Fruit fly (Drosophila melanogaster) whole organism, pupa: ENCODE measurements around the gene CG5122.

Source experiments
- CG10348 ChIP-seq: fragments of 200-800 bp; sonication (Bioruptor generic); IDR thresholded peaks from 2 replicates; pipeline ENCODE4 v1.3.6; 2022; ENCODE audit warnings: missing biosample characterization, missing genetic modification characterization
- CG12605 ChIP-seq: fragments of 200-800 bp; sonication (Bioruptor generic); IDR thresholded peaks from 2 replicates; pipeline ENCODE4 v1.3.6; 2022; ENCODE audit warnings: missing biosample characterization, missing genetic modification characterization
- CG13204 ChIP-seq: fragments of 200-800 bp; sonication (Bioruptor generic); optimal IDR thresholded peaks from 2 replicates; lab custom pipeline; 2018; ENCODE audit warnings: missing biosample characterization, mild to moderate bottlenecking, missing genetic modification characterization, moderate library complexity
- CG14655 ChIP-seq: fragments of 200-800 bp; sonication (Bioruptor generic); optimal IDR thresholded peaks from 3 replicates; lab custom pipeline; 2017; ENCODE audit warnings: mild to moderate bottlenecking, missing biosample characterization, missing genetic modification reagents, missing genetic modification characterization
- CG15710 ChIP-seq: fragments of 200-800 bp; sonication (Bioruptor generic); optimal IDR thresholded peaks from 2 replicates; lab custom pipeline; 2018; ENCODE audit warnings: missing biosample characterization, mild to moderate bottlenecking, missing genetic modification characterization, moderate library complexity
- CG17806 ChIP-seq: fragments of 200-800 bp; sonication (Bioruptor generic); optimal IDR thresholded peaks from 2 replicates; lab custom pipeline; 2018; ENCODE audit warnings: missing biosample characterization, mild to moderate bottlenecking, missing genetic modification characterization, moderate library complexity
- CG32121 ChIP-seq: fragments of 200-800 bp; sonication (Bioruptor generic); IDR thresholded peaks from 2 replicates; pipeline ENCODE4 v1.3.6; 2022; ENCODE audit warnings: missing biosample characterization, missing genetic modification characterization
- CG34367 ChIP-seq: fragments of 200-800 bp; sonication (Bioruptor generic); optimal IDR thresholded peaks from 2 replicates; lab custom pipeline; 2018; ENCODE audit warnings: missing biosample characterization, mild to moderate bottlenecking, missing genetic modification characterization
- CG4496 ChIP-seq: fragments of 200-800 bp; sonication (Bioruptor generic); IDR thresholded peaks from 3 replicates; pipeline ENCODE4 v1.3.6; 2022; ENCODE audit warnings: missing biosample characterization, missing genetic modification characterization
- CG8159 ChIP-seq: fragments of 200-800 bp; sonication (Bioruptor generic); optimal IDR thresholded peaks from 3 replicates; lab custom pipeline; 2018; ENCODE audit warnings: missing biosample characterization, mild to moderate bottlenecking, missing genetic modification characterization, moderate library complexity
- CG8301 ChIP-seq: fragments of 200-800 bp; sonication (Bioruptor generic); optimal IDR thresholded peaks from 2 replicates; lab custom pipeline; 2018; ENCODE audit warnings: missing biosample characterization, mild to moderate bottlenecking, missing genetic modification characterization
- CG9948 ChIP-seq: fragments of 200-800 bp; sonication (Bioruptor generic); optimal IDR thresholded peaks from 2 replicates; lab custom pipeline; 2018; ENCODE audit warnings: missing biosample characterization, mild to moderate bottlenecking, missing genetic modification characterization, moderate library complexity
- D1 ChIP-seq: fragments of 200-800 bp; sonication (Bioruptor generic); optimal IDR thresholded peaks from 2 replicates; lab custom pipeline; 2018; ENCODE audit warnings: missing biosample characterization, mild to moderate bottlenecking, missing genetic modification characterization, moderate library complexity
- EcR ChIP-seq: fragments of 200-800 bp; sonication (Bioruptor generic); optimal IDR thresholded peaks from 3 replicates; lab custom pipeline; 2019; ENCODE audit warnings: missing biosample characterization, missing genetic modification characterization, mild to moderate bottlenecking, moderate library complexity, missing genetic modification reagents
- Ets98B ChIP-seq: fragments of 200-800 bp; sonication (Bioruptor generic); IDR thresholded peaks from 2 replicates; pipeline ENCODE4 v1.3.6; 2022; ENCODE audit warnings: missing biosample characterization, missing genetic modification characterization
- Pif1A ChIP-seq: fragments of 200-800 bp; sonication (Bioruptor generic); optimal IDR thresholded peaks from 3 replicates; lab custom pipeline; 2016; ENCODE audit warnings: missing biosample characterization, missing genetic modification characterization
- Pif1B ChIP-seq: fragments of 200-800 bp; sonication (Bioruptor generic); optimal IDR thresholded peaks from 3 replicates; lab custom pipeline; 2016; ENCODE audit warnings: missing biosample characterization, missing genetic modification characterization
- Snoo ChIP-seq: fragments of 200-800 bp; sonication (Bioruptor generic); optimal IDR thresholded peaks from 3 replicates; lab custom pipeline; 2017; ENCODE audit warnings: missing biosample characterization, mild to moderate bottlenecking, missing genetic modification characterization, inconsistent platforms
- fd96Ca ChIP-seq: fragments of 200-800 bp; sonication (Bioruptor generic); IDR thresholded peaks from 3 replicates; pipeline ENCODE4 v1.3.6; 2022; ENCODE audit warnings: missing biosample characterization, missing genetic modification characterization
- gl ChIP-seq: fragments of 200-800 bp; sonication (Bioruptor generic); optimal IDR thresholded peaks from 2 replicates; lab custom pipeline; 2018; ENCODE audit warnings: missing biosample characterization, mild to moderate bottlenecking, missing genetic modification characterization
- rn ChIP-seq: fragments of 200-800 bp; sonication (Bioruptor generic); IDR thresholded peaks from 2 replicates; pipeline ENCODE4 v1.3.6; 2022; ENCODE audit warnings: missing biosample characterization, missing genetic modification characterization

The CG5122 gene

dm6 chr2L:13160227-13160626, 29.8 kb downstream of the CG5122 start, which contains the start of gene kmg:
Gene kmg, plus strand, starts transcription at chr2L:13160527.
- no peak for TF ChIP-seq CG34367 (tag; lab: Kevin White, UChicago)
- TF ChIP-seq CG8159 (tag; lab: Kevin White, UChicago): no peak
- TF ChIP-seq CG9948 (tag; lab: Kevin White, UChicago): no peak
- TF ChIP-seq, all 21 proteins: peak for 0

- peak; percentile 29 for TF ChIP-seq gl (tag; lab: Kevin White, UChicago)
- peak; percentile 81 for TF ChIP-seq CG8301 (tag; lab: Kevin White, UChicago)
- peak; percentile 82 for TF ChIP-seq Snoo
- TF ChIP-seq CG13204 (GFP tag; lab: Kevin White, UChicago): peak; percentile 23
- TF ChIP-seq EcR (GFP tag; lab: Kevin White, UChicago): peak; percentile 29
- peak; percentile 80 for TF ChIP-seq CG34367 (tag; lab: Kevin White, UChicago)
- peak; percentile 37; the same call in 1 of the 2 replicates for TF ChIP-seq Ets98B (GFP tag; lab: Robert Waterston, UW)
- peak; percentile 44 for TF ChIP-seq Pif1A (GFP tag; lab: Kevin White, UChicago)
- TF ChIP-seq CG14655 (GFP tag; lab: Kevin White, UChicago): no peak
- 0 out of 2 replicates have a peak, but pooled peaks have one; percentile 13 for TF ChIP-seq CG32121 (GFP tag; lab: Robert Waterston, UW)
- peak; percentile 63 for TF ChIP-seq CG4496 (GFP tag; lab: Robert Waterston, UW)
- TF ChIP-seq CG10348: no peak
- peak; percentile 91 for TF ChIP-seq CG8159 (tag; lab: Kevin White, UChicago)
- peak; percentile 88 for TF ChIP-seq CG9948 (tag; lab: Kevin White, UChicago)
- 0 out of 2 replicates have a peak, but pooled peaks have one; percentile 32 for TF ChIP-seq rn (GFP tag; lab: Robert Waterston, UW)
- no peak for TF ChIP-seq CG12605
- TF ChIP-seq CG15710 (tag; lab: Kevin White, UChicago): peak; percentile 87
- TF ChIP-seq CG17806 (tag; lab: Kevin White, UChicago): peak; percentile 78
- no peak for TF ChIP-seq Pif1B (GFP tag; lab: Kevin White, UChicago)
- TF ChIP-seq D1 (tag; lab: Kevin White, UChicago): no peak
- TF ChIP-seq fd96Ca: 0 out of 3 replicates have a peak, but pooled peaks have one; percentile 45
These were observed 34.8 kb downstream of the CG5122 start, which contains the start of gene Sirt1 for dm6 chr2L:13164994-13165801. Gene Sirt1, plus strand, starts transcription at chr2L:13165564.

- TF ChIP-seq CG12605 (peak; percentile 17; the same call in 1 of the 2 replicates), CG32121 (GFP tag; lab: Robert Waterston, UW) (no peak), EcR (GFP tag; lab: Kevin White, UChicago) (no peak), CG10348 (no peak), Pif1A (GFP tag; lab: Kevin White, UChicago) (no peak), CG17806 (tag; lab: Kevin White, UChicago) (no peak), CG8301 (tag; lab: Kevin White, UChicago) (no peak)
These were observed 35.5 kb downstream of the CG5122 start, which contains the start of gene DnaJ-H for dm6 chr2L:13165802-13166347. Gene DnaJ-H, minus strand, starts transcription at chr2L:13166072.

- TF ChIP-seq Ets98B (GFP tag; lab: Robert Waterston, UW): no peak
- no peak for TF ChIP-seq fd96Ca
- TF ChIP-seq CG34367 (tag; lab: Kevin White, UChicago): no peak
- no peak for TF ChIP-seq CG13204 (GFP tag; lab: Kevin White, UChicago)
- TF ChIP-seq Snoo: no peak
- no peak for TF ChIP-seq Pif1B (GFP tag; lab: Kevin White, UChicago)
- no peak for TF ChIP-seq CG14655 (GFP tag; lab: Kevin White, UChicago)
- no peak for TF ChIP-seq Pif1A (GFP tag; lab: Kevin White, UChicago)
- no peak for TF ChIP-seq rn (GFP tag; lab: Robert Waterston, UW)
- TF ChIP-seq D1 (tag; lab: Kevin White, UChicago): no peak
- no peak for TF ChIP-seq CG17806 (tag; lab: Kevin White, UChicago)
- TF ChIP-seq EcR (GFP tag; lab: Kevin White, UChicago): no peak
- TF ChIP-seq CG8159 (tag; lab: Kevin White, UChicago): no peak
- TF ChIP-seq CG8301 (tag; lab: Kevin White, UChicago): no peak
- TF ChIP-seq CG9948 (tag; lab: Kevin White, UChicago): no peak
- TF ChIP-seq CG15710 (tag; lab: Kevin White, UChicago): no peak
These were observed 45.7 kb downstream of the CG5122 start, which contains the start of gene CG43925 for dm6 chr2L:13176123-13176522. Gene CG43925, plus strand, starts transcription at chr2L:13176423.

dm6 chr2L:13176701-13177249, 46.4 kb downstream of the CG5122 start, which contains the start of the genes Sfmbt and CG5439:
Gene Sfmbt, minus strand, starts transcription at chr2L:13176785.
Gene CG5439, plus strand, starts transcription at chr2L:13177150.
- peak; percentile 66; the same call in 2 of the 3 replicates for TF ChIP-seq fd96Ca
- TF ChIP-seq CG13204 (GFP tag; lab: Kevin White, UChicago): no peak
- TF ChIP-seq CG14655 (GFP tag; lab: Kevin White, UChicago): no peak
- no peak for TF ChIP-seq Ets98B (GFP tag; lab: Robert Waterston, UW)
- peak; percentile 43; the same call in 1 of the 3 replicates for TF ChIP-seq CG4496 (GFP tag; lab: Robert Waterston, UW)
- TF ChIP-seq CG32121 (GFP tag; lab: Robert Waterston, UW): 0 out of 2 replicates have a peak, but pooled peaks have one; percentile 23
- peak; percentile 51 for TF ChIP-seq CG9948 (tag; lab: Kevin White, UChicago)
- peak; percentile 71 for TF ChIP-seq Snoo
- TF ChIP-seq CG12605: no peak
- peak; percentile 62 for TF ChIP-seq CG8159 (tag; lab: Kevin White, UChicago)
- no peak for TF ChIP-seq D1 (tag; lab: Kevin White, UChicago)
- no peak for TF ChIP-seq EcR (GFP tag; lab: Kevin White, UChicago)
- peak; percentile 53 for TF ChIP-seq CG17806 (tag; lab: Kevin White, UChicago)
- TF ChIP-seq CG34367 (tag; lab: Kevin White, UChicago): peak; percentile 8
- no peak for TF ChIP-seq Pif1B (GFP tag; lab: Kevin White, UChicago)
- TF ChIP-seq CG15710 (tag; lab: Kevin White, UChicago): peak; percentile 68
- TF ChIP-seq rn (GFP tag; lab: Robert Waterston, UW): peak; percentile 39
- TF ChIP-seq Pif1A (GFP tag; lab: Kevin White, UChicago): no peak
- TF ChIP-seq CG10348: no peak
- TF ChIP-seq gl (tag; lab: Kevin White, UChicago): no peak
- TF ChIP-seq CG8301 (tag; lab: Kevin White, UChicago): no peak
